Worm (Caenorhabditis elegans) whole organism, L2 larva: ENCODE measurements around the gene str-253.

Source experiments
- C34F6.9 ChIP-seq: fragments of 150-350 bp; optimal IDR thresholded peaks from 2 replicates; lab custom pipeline; 2014; ENCODE audit warnings: missing biosample characterization, missing genetic modification characterization
- F13H6.1 ChIP-seq: sonication (generic microtip); optimal IDR thresholded peaks from 2 replicates; lab custom pipeline; 2016; ENCODE audit warnings: missing genetic modification characterization, missing compliant biosample characterization
- R02D3.7 ChIP-seq: fragments of 150-350 bp; optimal IDR thresholded peaks from 2 replicates; lab custom pipeline; 2014; ENCODE audit warnings: missing biosample characterization, missing genetic modification characterization
- Y55F3AM.14 ChIP-seq: fragments of 200-800 bp; sonication (Bioruptor generic); optimal IDR thresholded peaks from 2 replicates; lab custom pipeline; 2018; ENCODE audit warnings: mild to moderate bottlenecking, missing genetic modification characterization, missing compliant biosample characterization
- ZK546.5 ChIP-seq: sonication (generic microtip); optimal IDR thresholded peaks from 2 replicates; lab custom pipeline; 2017; ENCODE audit warnings: missing biosample characterization, missing genetic modification characterization
- aly-2 ChIP-seq: fragments of 150-350 bp; optimal IDR thresholded peaks from 2 replicates; lab custom pipeline; 2014; ENCODE audit warnings: missing biosample characterization, missing genetic modification characterization
- blmp-1 ChIP-seq: sonication (generic microtip); optimal IDR thresholded peaks from 2 replicates; lab custom pipeline; 2017; ENCODE audit warnings: missing genetic modification characterization, mild to moderate bottlenecking, missing compliant biosample characterization, antibody characterized with exemption, moderate library complexity; ENCODE audit not compliant: insufficient read depth
- ceh-16 ChIP-seq: fragments of 150-350 bp; optimal IDR thresholded peaks from 2 replicates; lab custom pipeline; 2014; ENCODE audit warnings: missing biosample characterization, missing genetic modification characterization
- crh-2 ChIP-seq: sonication (generic microtip); optimal IDR thresholded peaks from 2 replicates; lab custom pipeline; 2017; ENCODE audit warnings: missing biosample characterization, missing genetic modification characterization
- elt-1 ChIP-seq: fragments of 150-350 bp; optimal IDR thresholded peaks from 2 replicates; lab custom pipeline; 2014; ENCODE audit warnings: missing biosample characterization, missing genetic modification characterization
- fos-1 ChIP-seq: fragments of 150-350 bp; optimal IDR thresholded peaks from 2 replicates; lab custom pipeline; 2014; ENCODE audit warnings: missing biosample characterization, missing genetic modification characterization
- lin-11 ChIP-seq: fragments of 150-350 bp; sonication (generic microtip); optimal IDR thresholded peaks from 2 replicates; lab custom pipeline; 2014; ENCODE audit warnings: missing biosample characterization, missing genetic modification characterization, inconsistent platforms, mixed read lengths
- lin-39 ChIP-seq: fragments of 150-350 bp; optimal IDR thresholded peaks from 2 replicates; lab custom pipeline; 2014; ENCODE audit warnings: missing biosample characterization, missing genetic modification reagents, missing genetic modification characterization
- mab-5 ChIP-seq: fragments of 150-350 bp; optimal IDR thresholded peaks from 2 replicates; lab custom pipeline; 2014; ENCODE audit warnings: missing biosample characterization, missing genetic modification characterization
- mbf-1 ChIP-seq: sonication (generic microtip); optimal IDR thresholded peaks from 2 replicates; lab custom pipeline; 2017; ENCODE audit warnings: missing biosample characterization, missing genetic modification characterization
- nhr-10 ChIP-seq: sonication (generic microtip); optimal IDR thresholded peaks from 2 replicates; lab custom pipeline; 2017; ENCODE audit warnings: missing biosample characterization, missing genetic modification characterization
- nhr-11 ChIP-seq: fragments of 150-350 bp; optimal IDR thresholded peaks from 2 replicates; lab custom pipeline; 2014; ENCODE audit warnings: missing biosample characterization, missing genetic modification characterization
- nhr-12 ChIP-seq: fragments of 150-350 bp; optimal IDR thresholded peaks from 2 replicates; lab custom pipeline; 2014; ENCODE audit warnings: missing biosample characterization, missing genetic modification characterization
- nhr-237 ChIP-seq: fragments of 150-350 bp; optimal IDR thresholded peaks from 2 replicates; lab custom pipeline; 2014; ENCODE audit warnings: missing biosample characterization, missing genetic modification characterization
- nhr-6 ChIP-seq: fragments of 150-350 bp; optimal IDR thresholded peaks from 2 replicates; lab custom pipeline; 2014; ENCODE audit warnings: missing biosample characterization, missing genetic modification characterization
- peb-1 ChIP-seq: fragments of 150-350 bp; optimal IDR thresholded peaks from 2 replicates; lab custom pipeline; 2014; ENCODE audit warnings: missing biosample characterization, missing genetic modification characterization
- sem-4 ChIP-seq: fragments of 150-350 bp; optimal IDR thresholded peaks from 2 replicates; lab custom pipeline; 2014; ENCODE audit warnings: missing biosample characterization, missing genetic modification reagents, missing genetic modification characterization
- sma-9 ChIP-seq, 2 experiments: fragments of 150-350 bp in 1 of 2; sonication (generic microtip) in 1 of 2; optimal IDR thresholded peaks; 2 replicates each; lab custom pipeline; 2014 to 2016; ENCODE audit warnings: missing genetic modification characterization in 2 of 2, mild to moderate bottlenecking in 1 of 2, missing biosample characterization in 1 of 2, missing compliant biosample characterization in 1 of 2, missing genetic modification reagents in 1 of 2, moderate library complexity in 1 of 2
- snpc-4 ChIP-seq: fragments of 150-350 bp; optimal IDR thresholded peaks from 2 replicates; lab custom pipeline; 2014; ENCODE audit warnings: missing biosample characterization, missing genetic modification characterization
- unc-39 ChIP-seq: fragments of 150-350 bp; optimal IDR thresholded peaks from 2 replicates; lab custom pipeline; 2014; ENCODE audit warnings: missing biosample characterization, missing genetic modification characterization
- unc-62 ChIP-seq: fragments of 150-350 bp; optimal IDR thresholded peaks from 2 replicates; lab custom pipeline; 2014; ENCODE audit warnings: missing biosample characterization, missing genetic modification reagents, missing genetic modification characterization
- ztf-1 ChIP-seq: fragments of 200-800 bp; sonication (Bioruptor generic); conservative IDR thresholded peaks from 2 replicates; pipeline ENCODE4 v1.3.6; 2022; ENCODE audit warnings: missing genetic modification characterization, missing compliant biosample characterization
- ztf-11 ChIP-seq: sonication (generic microtip); optimal IDR thresholded peaks from 2 replicates; lab custom pipeline; 2017; ENCODE audit warnings: missing biosample characterization, missing genetic modification characterization

str-253 gene

ce11 chrV:2254553-2255124, at the start of gene str-253:
str-253 (minus strand) TSS chrV:2254603.
- no peak for TF ChIP-seq ceh-16
- TF ChIP-seq unc-39 (tag; lab: Kevin White, UChicago) = no peak
- no peak for TF ChIP-seq ztf-11 (tag; lab: Kevin White, UChicago)
- no peak for TF ChIP-seq crh-2 (tag; lab: Kevin White, UChicago)
- no peak for TF ChIP-seq C34F6.9 (tag; lab: Kevin White, UChicago)
- TF ChIP-seq snpc-4 (tag; lab: Kevin White, UChicago) = no peak
- no peak for TF ChIP-seq nhr-12
- TF ChIP-seq blmp-1 (tag; lab: Kevin White, UChicago) = no peak
- TF ChIP-seq peb-1 (tag; lab: Kevin White, UChicago) = no peak
- TF ChIP-seq lin-11 (tag; lab: Kevin White, UChicago) = no peak
- no peak for TF ChIP-seq ZK546.5 (tag; lab: Kevin White, UChicago)
- TF ChIP-seq nhr-11 (tag; lab: Kevin White, UChicago) = no peak
- no peak for TF ChIP-seq fos-1
- TF ChIP-seq sma-9 (GFP tag; optimal IDR thresholded peaks at IDR 0.05; lab: Kevin White, UChicago) = no peak
- TF ChIP-seq sma-9 (tag; optimal IDR thresholded peaks at IDR 0.05; lab: Kevin White, UChicago) = no peak
- no peak for TF ChIP-seq nhr-6
- no peak for TF ChIP-seq Y55F3AM.14 (GFP tag; lab: Kevin White, UChicago)
- TF ChIP-seq sem-4 (tag; lab: Kevin White, UChicago) = no peak

ce11 chrV:2303775-2304174, 49.4 kb upstream of the str-253 start, which contains the start of gene irld-15:
irld-15 (minus strand) TSS chrV:2303875.
- TF ChIP-seq mab-5 (tag; lab: Kevin White, UChicago) = no peak

ce11 chrV:2300905-2301304, 46.5 kb upstream of the str-253 start, which contains the start of gene Y19D10B.8:
Y19D10B.8 (minus strand) TSS chrV:2301005.
- no peak for TF ChIP-seq mbf-1 (tag; lab: Kevin White, UChicago)
- no peak for TF ChIP-seq aly-2
- no peak for TF ChIP-seq F13H6.1 (tag; lab: Kevin White, UChicago)
- TF ChIP-seq, all 48 proteins: peak for 0

- TF ChIP-seq fos-1 = peak; percentile 46
- no peak for TF ChIP-seq R02D3.7 (tag; lab: Kevin White, UChicago)
Measured at ce11 chrV:2294577-2294976, 40.2 kb upstream of the str-253 start, which contains the start of gene nhr-226. nhr-226 (plus strand) TSS chrV:2294877.

- TF ChIP-seq ztf-1 (GFP tag; lab: Robert Waterston, UW) = no peak
- no peak for TF ChIP-seq nhr-6
- TF ChIP-seq fos-1 = peak; percentile 37
- no peak for TF ChIP-seq sem-4 (tag; lab: Kevin White, UChicago)
- no peak for TF ChIP-seq nhr-237 (tag; lab: Kevin White, UChicago)
- no peak for TF ChIP-seq R02D3.7 (tag; lab: Kevin White, UChicago)
- TF ChIP-seq, all 48 proteins: peak for 1
Measured at ce11 chrV:2292240-2292639, 37.8 kb upstream of the str-253 start, which contains the start of gene nhr-115. nhr-115 (plus strand) TSS chrV:2292540.

- TF ChIP-seq sma-9 (GFP tag; optimal IDR thresholded peaks at IDR 0.05; lab: Kevin White, UChicago) = peak; percentile 18
- TF ChIP-seq sma-9 (tag; optimal IDR thresholded peaks at IDR 0.05; lab: Kevin White, UChicago) = no peak
- no peak for TF ChIP-seq nhr-6
- TF ChIP-seq nhr-11 (tag; lab: Kevin White, UChicago) = no peak
- no peak for TF ChIP-seq elt-1
- TF ChIP-seq nhr-10 (tag; lab: Kevin White, UChicago) = no peak
- TF ChIP-seq R02D3.7 (tag; lab: Kevin White, UChicago) = no peak
- no peak for TF ChIP-seq unc-39 (tag; lab: Kevin White, UChicago)
- TF ChIP-seq lin-39 (tag; lab: Kevin White, UChicago) = no peak
- no peak for TF ChIP-seq lin-11 (tag; lab: Kevin White, UChicago)
- TF ChIP-seq ztf-1 (GFP tag; lab: Robert Waterston, UW) = no peak
- TF ChIP-seq crh-2 (tag; lab: Kevin White, UChicago) = no peak
- TF ChIP-seq F13H6.1 (tag; lab: Kevin White, UChicago) = no peak
- TF ChIP-seq unc-62 = no peak
- TF ChIP-seq peb-1 (tag; lab: Kevin White, UChicago) = no peak
- peak; percentile 57 for TF ChIP-seq fos-1
- TF ChIP-seq, all 48 proteins: peak for 2
Measured at ce11 chrV:2290329-2290728, 35.9 kb upstream of the str-253 start, which contains the start of gene nhr-225. nhr-225 (minus strand) TSS chrV:2290474.
